Worm (Caenorhabditis elegans) whole organism, L4 larva: Measurements from ENCODE around the gene srd-21.
A peak's percentile ranks its signal among the peaks of the same experiment; 100 is the strongest.

Experiments used
- F37D6.2 ChIP-seq: sonication (generic microtip); optimal IDR thresholded peaks from 2 replicates; lab custom pipeline; 2016; ENCODE audit warnings: mild to moderate bottlenecking, missing genetic modification characterization, missing compliant biosample characterization
- T26A8.4 ChIP-seq: fragments of 200-800 bp; sonication (Bioruptor generic); IDR thresholded peaks from 2 replicates; pipeline ENCODE4 v1.3.6; 2022; ENCODE audit warnings: missing genetic modification characterization, missing compliant biosample characterization
- Y105C5A.15 ChIP-seq: fragments of 200-800 bp; sonication (Bioruptor generic); IDR thresholded peaks from 2 replicates; pipeline ENCODE4 v1.3.6; 2022; ENCODE audit warnings: missing genetic modification characterization, missing compliant biosample characterization
- Y48G9A.11 ChIP-seq: fragments of 200-800 bp; sonication (Bioruptor generic); IDR thresholded peaks from 2 replicates; pipeline ENCODE4 v1.3.6; 2022; ENCODE audit warnings: missing genetic modification reagents, missing genetic modification characterization, missing compliant biosample characterization
- ZK337.2 ChIP-seq: fragments of 200-800 bp; sonication (Bioruptor generic); IDR thresholded peaks from 2 replicates; pipeline ENCODE4 v1.3.6; 2022; ENCODE audit warnings: missing genetic modification reagents, missing genetic modification characterization, missing compliant biosample characterization
- aly-2 ChIP-seq: sonication (generic microtip); optimal IDR thresholded peaks from 2 replicates; lab custom pipeline; 2018; ENCODE audit warnings: missing biosample characterization, missing genetic modification characterization
- arid-1 ChIP-seq: fragments of 200-800 bp; sonication (Bioruptor generic); conservative IDR thresholded peaks from 2 replicates; pipeline ENCODE4 v1.3.6; 2022; ENCODE audit warnings: missing genetic modification reagents, missing genetic modification characterization, missing compliant biosample characterization
- ceh-82 ChIP-seq: sonication (generic microtip); optimal IDR thresholded peaks from 2 replicates; lab custom pipeline; 2017; ENCODE audit warnings: missing biosample characterization, missing genetic modification characterization
- daf-16 ChIP-seq, 3 experiments: sonication (generic microtip); optimal IDR thresholded peaks; 2 replicates each; lab custom pipeline; 2016 to 2017; ENCODE audit warnings: missing genetic modification characterization in 3 of 3, missing genetic modification reagents in 3 of 3, mild to moderate bottlenecking in 2 of 3, missing compliant biosample characterization in 2 of 3, missing biosample characterization in 1 of 3, moderate library complexity in 1 of 3
- daf-19 ChIP-seq: fragments of 200-800 bp; sonication (Bioruptor generic); conservative IDR thresholded peaks from 2 replicates; pipeline ENCODE4 v1.3.6; 2022; ENCODE audit warnings: missing genetic modification characterization, missing compliant biosample characterization
- daf-8 ChIP-seq: fragments of 200-800 bp; sonication (Bioruptor generic); IDR thresholded peaks from 2 replicates; pipeline ENCODE4 v1.3.6; 2022; ENCODE audit warnings: missing genetic modification characterization, missing compliant biosample characterization
- duxl-1 ChIP-seq: sonication (generic microtip); optimal IDR thresholded peaks from 2 replicates; lab custom pipeline; 2016; ENCODE audit warnings: mild to moderate bottlenecking, missing genetic modification characterization, moderate library complexity, missing compliant biosample characterization; ENCODE audit not compliant: poor library complexity
- dve-1 ChIP-seq: sonication (generic microtip); optimal IDR thresholded peaks from 2 replicates; lab custom pipeline; 2017; ENCODE audit warnings: antibody characterized with exemption, mild to moderate bottlenecking, missing genetic modification characterization, missing compliant biosample characterization; ENCODE audit not compliant: insufficient read depth
- egl-43 ChIP-seq: fragments of 200-800 bp; sonication (Bioruptor generic); IDR thresholded peaks from 2 replicates; pipeline ENCODE4 v1.3.6; 2022; ENCODE audit warnings: missing genetic modification reagents, missing genetic modification characterization, missing compliant biosample characterization
- hif-1 ChIP-seq, 2 experiments: sonication (generic microtip); optimal IDR thresholded peaks; 2 replicates each; lab custom pipeline; 2016 to 2017; ENCODE audit warnings: missing compliant biosample characterization in 2 of 2, missing genetic modification characterization in 2 of 2, missing genetic modification reagents in 2 of 2, missing genotype in 2 of 2, mild to moderate bottlenecking in 1 of 2
- hlh-30 ChIP-seq: sonication (generic microtip); optimal IDR thresholded peaks from 2 replicates; lab custom pipeline; 2017; ENCODE audit warnings: antibody characterized with exemption, mild to moderate bottlenecking, missing genetic modification characterization, missing compliant biosample characterization; ENCODE audit not compliant: insufficient read depth
- hmg-1.1 ChIP-seq: fragments of 200-800 bp; sonication (Bioruptor generic); IDR thresholded peaks from 2 replicates; pipeline ENCODE4 v1.3.6; 2022; ENCODE audit warnings: missing genetic modification reagents, missing genetic modification characterization, missing compliant biosample characterization
- jun-1 ChIP-seq: fragments of 150-350 bp; optimal IDR thresholded peaks from 2 replicates; lab custom pipeline; 2014; ENCODE audit warnings: missing biosample characterization, missing genetic modification reagents, missing genetic modification characterization
- lim-7 ChIP-seq: fragments of 200-800 bp; sonication (Bioruptor generic); IDR thresholded peaks from 2 replicates; pipeline ENCODE4 v1.3.6; 2022; ENCODE audit warnings: missing genetic modification characterization, missing compliant biosample characterization
- lin-1 ChIP-seq: fragments of 200-800 bp; sonication (Bioruptor generic); IDR thresholded peaks from 2 replicates; pipeline ENCODE4 v1.3.6; 2022; ENCODE audit warnings: missing genetic modification reagents, missing genetic modification characterization, missing compliant biosample characterization
- lin-13 ChIP-seq: fragments of 150-350 bp; optimal IDR thresholded peaks from 2 replicates; lab custom pipeline; 2014; ENCODE audit warnings: missing biosample characterization, missing genetic modification reagents, missing genetic modification characterization
- lin-38 ChIP-seq: fragments of 200-800 bp; sonication (Bioruptor generic); IDR thresholded peaks from 2 replicates; pipeline ENCODE4 v1.3.6; 2022; ENCODE audit warnings: missing genetic modification reagents, missing genetic modification characterization, missing compliant biosample characterization
- lin-39 ChIP-seq: fragments of 150-350 bp; optimal IDR thresholded peaks from 2 replicates; lab custom pipeline; 2014; ENCODE audit warnings: missing biosample characterization, missing genetic modification reagents, missing genetic modification characterization
- lsy-2 ChIP-seq, 2 experiments: fragments of 150-350 bp in 1 of 2; sonication (generic microtip) in 1 of 2; optimal IDR thresholded peaks; 2 replicates each; lab custom pipeline; 2014 to 2017; ENCODE audit warnings: missing biosample characterization in 2 of 2, missing genetic modification characterization in 2 of 2
- madf-5 ChIP-seq, 2 experiments: fragments of 200-800 bp; sonication (Bioruptor generic); IDR thresholded peaks; 2 replicates each; pipeline ENCODE4 v1.3.6; 2022; ENCODE audit warnings: missing compliant biosample characterization in 2 of 2, missing genetic modification characterization in 2 of 2
- madf-9 ChIP-seq: fragments of 200-800 bp; sonication (Bioruptor generic); conservative IDR thresholded peaks from 2 replicates; pipeline ENCODE4 v1.3.6; 2022; ENCODE audit warnings: missing genetic modification reagents, missing genetic modification characterization, missing compliant biosample characterization
- mdt-29 ChIP-seq: fragments of 200-800 bp; sonication (Bioruptor generic); IDR thresholded peaks from 2 replicates; pipeline ENCODE4 v1.3.6; 2022; ENCODE audit warnings: missing genetic modification reagents, missing genetic modification characterization, missing compliant biosample characterization
- mep-1 ChIP-seq: fragments of 150-350 bp; sonication (generic microtip); optimal IDR thresholded peaks from 3 replicates; lab custom pipeline; 2014; ENCODE audit warnings: missing biosample characterization, missing genetic modification characterization
- nhr-10 ChIP-seq: fragments of 150-350 bp; optimal IDR thresholded peaks from 2 replicates; lab custom pipeline; 2014; ENCODE audit warnings: missing biosample characterization, missing genetic modification characterization
- nhr-25 ChIP-seq: sonication (generic microtip); optimal IDR thresholded peaks from 2 replicates; lab custom pipeline; 2017; ENCODE audit warnings: missing genetic modification characterization, mild to moderate bottlenecking, missing compliant biosample characterization, antibody characterized with exemption, moderate library complexity, borderline replicate concordance; ENCODE audit not compliant: insufficient read depth
- nhr-41 ChIP-seq: fragments of 200-800 bp; sonication (Bioruptor generic); IDR thresholded peaks from 2 replicates; pipeline ENCODE4 v1.3.6; 2022; ENCODE audit warnings: missing genetic modification reagents, missing genetic modification characterization, missing compliant biosample characterization
- nhr-6 ChIP-seq: fragments of 150-350 bp; optimal IDR thresholded peaks from 2 replicates; lab custom pipeline; 2014; ENCODE audit warnings: missing biosample characterization, missing genetic modification characterization
- pha-4 ChIP-seq, 2 experiments: fragments of 150-350 bp in 1 of 2; fragments of 200-800 bp in 1 of 2; sonication (Bioruptor generic) in 1 of 2; IDR thresholded peaks in 1 of 2; optimal IDR thresholded peaks in 1 of 2; 2 replicates each; pipeline versions ENCODE4 v1.3.6 to Lab custom; 2014 to 2022; ENCODE audit warnings: missing genetic modification characterization in 2 of 2, missing genetic modification reagents in 2 of 2, missing biosample characterization in 1 of 2, missing compliant biosample characterization in 1 of 2
- rbr-2 ChIP-seq: sonication (generic microtip); optimal IDR thresholded peaks from 2 replicates; lab custom pipeline; 2016; ENCODE audit warnings: missing genotype, missing genetic modification characterization, missing compliant biosample characterization
- saeg-2 ChIP-seq: fragments of 200-800 bp; sonication (Bioruptor generic); IDR thresholded peaks from 2 replicates; pipeline ENCODE4 v1.3.6; 2022; ENCODE audit warnings: missing genetic modification reagents, missing genetic modification characterization, missing compliant biosample characterization
- snpc-1.2 ChIP-seq: fragments of 200-800 bp; sonication (Bioruptor generic); IDR thresholded peaks from 2 replicates; pipeline ENCODE4 v1.3.6; 2022; ENCODE audit warnings: missing genetic modification reagents, missing genetic modification characterization, missing compliant biosample characterization
- snpc-4 ChIP-seq: fragments of 150-350 bp; optimal IDR thresholded peaks from 2 replicates; lab custom pipeline; 2014; ENCODE audit warnings: missing biosample characterization, missing genetic modification characterization
- spr-1 ChIP-seq: sonication (generic microtip); optimal IDR thresholded peaks from 2 replicates; lab custom pipeline; 2016; ENCODE audit warnings: mild to moderate bottlenecking, missing genetic modification characterization, missing compliant biosample characterization
- tag-97 ChIP-seq: fragments of 200-800 bp; sonication (Bioruptor generic); IDR thresholded peaks from 2 replicates; pipeline ENCODE4 v1.3.6; 2022; ENCODE audit warnings: missing genetic modification characterization, missing compliant biosample characterization
- tra-1 ChIP-seq: fragments of 200-800 bp; sonication (Bioruptor generic); IDR thresholded peaks from 2 replicates; pipeline ENCODE4 v1.3.6; 2022; ENCODE audit warnings: missing genetic modification reagents, missing genetic modification characterization, missing compliant biosample characterization
- unc-62 ChIP-seq, 3 experiments: fragments of 150-350 bp in 1 of 3; sonication (generic microtip); optimal IDR thresholded peaks in 2 of 3; peaks in 1 of 3; 1 replicate in 1 of 3; 2 replicates in 2 of 3; lab custom pipeline; 2014 to 2017; ENCODE audit warnings: missing biosample characterization in 3 of 3, missing genetic modification characterization in 3 of 3, missing genetic modification reagents in 3 of 3, missing genotype in 1 of 3
- vab-7 ChIP-seq: fragments of 200-800 bp; sonication (Bioruptor generic); IDR thresholded peaks from 2 replicates; pipeline ENCODE4 v1.3.6; 2022; ENCODE audit warnings: missing genetic modification reagents, missing genetic modification characterization, missing compliant biosample characterization

Gene srd-21

ce11 chrV:16648317-16649018, 18.8 kb downstream of the srd-21 start, which contains the start of gene W06G6.20:
Gene W06G6.20 (minus strand): TSS chrV:16648367.
- no peak for TF ChIP-seq snpc-4 (tag; lab: Kevin White, UChicago)
- TF ChIP-seq saeg-2 (GFP tag; lab: Robert Waterston, UW): no peak
- peak in 1 of 2 experiments; percentile 63 for TF ChIP-seq daf-16 (GFP tag; optimal IDR thresholded peaks at IDR 0.05; lab: Kevin White, UChicago)
- TF ChIP-seq daf-16 (tag; optimal IDR thresholded peaks at IDR 0.05; lab: Kevin White, UChicago): peak; percentile 31
- peak; percentile 49; the same call in 1 of the 2 replicates for TF ChIP-seq arid-1 (GFP tag; lab: Robert Waterston, UW)
- TF ChIP-seq tra-1 (GFP tag; lab: Robert Waterston, UW): no peak
- peak; percentile 46; the same call in 1 of the 2 replicates for TF ChIP-seq pha-4 (GFP tag; IDR thresholded peaks at IDR 0.05; lab: Robert Waterston, UW)
- TF ChIP-seq pha-4 (tag; optimal IDR thresholded peaks at IDR 0.05; lab: Kevin White, UChicago): no peak
- TF ChIP-seq nhr-6 (tag; lab: Kevin White, UChicago): no peak
- TF ChIP-seq rbr-2 (tag; lab: Kevin White, UChicago): no peak
- TF ChIP-seq lin-38 (GFP tag; lab: Robert Waterston, UW): peak; percentile 54
- TF ChIP-seq lin-13 (GFP tag; lab: Kevin White, UChicago): no peak
- TF ChIP-seq F37D6.2 (tag; lab: Kevin White, UChicago): no peak
- no peak for TF ChIP-seq aly-2 (tag; lab: Kevin White, UChicago)
- TF ChIP-seq unc-62 (GFP tag; optimal IDR thresholded peaks at IDR 0.05 in 1 of 2; lab: Kevin White, UChicago): no peak
- TF ChIP-seq unc-62 (tag; optimal IDR thresholded peaks at IDR 0.05; lab: Kevin White, UChicago): no peak
- TF ChIP-seq mep-1 (tag; lab: Kevin White, UChicago): no peak
- no peak for TF ChIP-seq ceh-82
- TF ChIP-seq mdt-29 (GFP tag; lab: Robert Waterston, UW): 0 out of 2 replicates have a peak, but pooled peaks have one; percentile 16
- no peak for TF ChIP-seq nhr-10
- TF ChIP-seq dve-1: peak; percentile 11
- TF ChIP-seq snpc-1.2: peak; percentile 62
- no peak for TF ChIP-seq nhr-41 (GFP tag; lab: Robert Waterston, UW)
- TF ChIP-seq ZK337.2: 0 out of 2 replicates have a peak, but pooled peaks have one; percentile 40
- TF ChIP-seq daf-19: no peak
- 0 out of 2 replicates have a peak, but pooled peaks have one; percentile 23 for TF ChIP-seq egl-43 (GFP tag; lab: Robert Waterston, UW)
- TF ChIP-seq hif-1 (tag; optimal IDR thresholded peaks at IDR 0.05; lab: Kevin White, UChicago): no peak
- no peak for TF ChIP-seq nhr-25 (tag; lab: Kevin White, UChicago)
- TF ChIP-seq lin-1 (GFP tag; lab: Robert Waterston, UW): no peak
- TF ChIP-seq Y48G9A.11 (GFP tag; lab: Robert Waterston, UW): 0 out of 2 replicates have a peak, but pooled peaks have one; percentile 10
- TF ChIP-seq tag-97 (GFP tag; lab: Robert Waterston, UW): no peak
- TF ChIP-seq T26A8.4 (GFP tag; lab: Robert Waterston, UW): no peak
- TF ChIP-seq lsy-2 (tag; optimal IDR thresholded peaks at IDR 0.05; lab: Kevin White, UChicago): no peak
- 0 out of 2 replicates have a peak, but pooled peaks have one; percentile 32 for TF ChIP-seq madf-9 (GFP tag; lab: Robert Waterston, UW)
- no peak for TF ChIP-seq spr-1
- no peak for TF ChIP-seq lin-39
- 0 out of 4 replicates have a peak, but pooled peaks have one; percentile 7 to 9 for TF ChIP-seq madf-5 (GFP tag; IDR thresholded peaks at IDR 0.05; lab: Robert Waterston, UW)
- no peak for TF ChIP-seq daf-8
- no peak; the same call in 1 of the 2 replicates for TF ChIP-seq vab-7 (GFP tag; lab: Robert Waterston, UW)
- TF ChIP-seq duxl-1 (tag; lab: Kevin White, UChicago): peak; percentile 40
- TF ChIP-seq jun-1 (tag; lab: Kevin White, UChicago): no peak
- TF ChIP-seq Y105C5A.15 (GFP tag; lab: Robert Waterston, UW): no peak
- TF ChIP-seq hmg-1.1: no peak
- TF ChIP-seq hlh-30 (tag; lab: Kevin White, UChicago): peak; percentile 74
- peak; percentile 72 for TF ChIP-seq lim-7 (GFP tag; lab: Robert Waterston, UW)
